Worm (Caenorhabditis elegans) whole organism, late embryonic: Measurements from ENCODE around the gene K02C4.5.
A peak's percentile ranks its signal among the peaks of the same experiment; 100 is the strongest.

ENCODE experiments used
- C38D4.7 ChIP-seq: fragments of 200-800 bp; sonication (Bioruptor generic); optimal IDR thresholded peaks from 2 replicates; lab custom pipeline; 2018; ENCODE audit warnings: mild to moderate bottlenecking, missing genetic modification characterization, moderate library complexity, missing compliant biosample characterization
- K02D7.2 ChIP-seq: sonication (generic microtip); optimal IDR thresholded peaks from 2 replicates; lab custom pipeline; 2017; ENCODE audit warnings: mild to moderate bottlenecking, missing genetic modification characterization, missing compliant biosample characterization
- T23F11.4 ChIP-seq: fragments of 200-800 bp; sonication (Bioruptor generic); optimal IDR thresholded peaks from 2 replicates; lab custom pipeline; 2018; ENCODE audit warnings: mild to moderate bottlenecking, missing genetic modification characterization, missing compliant biosample characterization
- Y22D7AL.16 ChIP-seq: sonication (generic microtip); optimal IDR thresholded peaks from 2 replicates; lab custom pipeline; 2016; ENCODE audit warnings: missing genetic modification characterization, missing compliant biosample characterization
- ceh-14 ChIP-seq: sonication (generic microtip); optimal IDR thresholded peaks from 2 replicates; lab custom pipeline; 2016; ENCODE audit warnings: missing genotype, missing genetic modification characterization, missing compliant biosample characterization
- ceh-22 ChIP-seq: sonication (generic microtip); optimal IDR thresholded peaks from 2 replicates; lab custom pipeline; 2017; ENCODE audit warnings: missing biosample characterization, missing genetic modification characterization
- ceh-30 ChIP-seq: fragments of 150-350 bp; optimal IDR thresholded peaks from 2 replicates; lab custom pipeline; 2014; ENCODE audit warnings: missing biosample characterization, missing genetic modification characterization
- ceh-31 ChIP-seq: sonication (generic microtip); optimal IDR thresholded peaks from 2 replicates; lab custom pipeline; 2016; ENCODE audit warnings: missing genetic modification characterization, missing compliant biosample characterization
- ceh-34 ChIP-seq: sonication (generic microtip); optimal IDR thresholded peaks from 2 replicates; lab custom pipeline; 2016; ENCODE audit warnings: mild to moderate bottlenecking, missing genetic modification characterization, missing compliant biosample characterization
- ceh-45 ChIP-seq: fragments of 200-800 bp; sonication (Bioruptor generic); IDR thresholded peaks from 2 replicates; pipeline ENCODE4 v1.3.6; 2022; ENCODE audit warnings: missing genetic modification reagents, missing genetic modification characterization, missing compliant biosample characterization
- ceh-6 ChIP-seq: fragments of 200-800 bp; sonication (Bioruptor generic); optimal IDR thresholded peaks from 2 replicates; lab custom pipeline; 2018; ENCODE audit warnings: mild to moderate bottlenecking, missing genetic modification characterization, missing compliant biosample characterization
- ceh-9 ChIP-seq: sonication (generic microtip); optimal IDR thresholded peaks from 2 replicates; lab custom pipeline; 2016; ENCODE audit warnings: mild to moderate bottlenecking, missing genetic modification characterization, inconsistent platforms, missing compliant biosample characterization
- che-1 ChIP-seq: sonication (generic microtip); optimal IDR thresholded peaks from 2 replicates; lab custom pipeline; 2016; ENCODE audit warnings: mild to moderate bottlenecking, missing genetic modification characterization, missing compliant biosample characterization
- dve-1 ChIP-seq: sonication (generic microtip); optimal IDR thresholded peaks from 2 replicates; lab custom pipeline; 2017; ENCODE audit warnings: antibody characterized with exemption, mild to moderate bottlenecking, missing genetic modification characterization, missing compliant biosample characterization
- elt-2 ChIP-seq: sonication (generic microtip); optimal IDR thresholded peaks from 2 replicates; lab custom pipeline; 2016; ENCODE audit warnings: missing genetic modification reagents, missing genetic modification characterization, missing compliant biosample characterization
- elt-4 ChIP-seq: sonication (generic microtip); optimal IDR thresholded peaks from 2 replicates; lab custom pipeline; 2016; ENCODE audit warnings: missing genetic modification characterization, missing compliant biosample characterization
- ets-4 ChIP-seq: sonication (generic microtip); optimal IDR thresholded peaks from 2 replicates; lab custom pipeline; 2016; ENCODE audit warnings: missing genetic modification characterization, missing compliant biosample characterization
- fax-1 ChIP-seq: sonication (generic microtip); optimal IDR thresholded peaks from 2 replicates; lab custom pipeline; 2016; ENCODE audit warnings: missing genotype, missing genetic modification characterization, missing compliant biosample characterization
- fkh-6 ChIP-seq: sonication (generic microtip); optimal IDR thresholded peaks from 2 replicates; lab custom pipeline; 2016; ENCODE audit warnings: missing genetic modification characterization, missing compliant biosample characterization
- gmeb-2 ChIP-seq: sonication (generic microtip); optimal IDR thresholded peaks from 2 replicates; lab custom pipeline; 2016; ENCODE audit warnings: missing genetic modification characterization, inconsistent platforms, missing compliant biosample characterization
- hlh-13 ChIP-seq: fragments of 200-800 bp; sonication (Bioruptor generic); optimal IDR thresholded peaks from 2 replicates; lab custom pipeline; 2018; ENCODE audit warnings: mild to moderate bottlenecking, missing genetic modification characterization, missing compliant biosample characterization
- hlh-15 ChIP-seq: sonication (generic microtip); optimal IDR thresholded peaks from 2 replicates; lab custom pipeline; 2016; ENCODE audit warnings: missing genetic modification characterization, missing compliant biosample characterization
- hlh-6 ChIP-seq: sonication (generic microtip); optimal IDR thresholded peaks from 2 replicates; lab custom pipeline; 2016; ENCODE audit warnings: missing genotype, missing genetic modification characterization, missing compliant biosample characterization
- hlh-8 ChIP-seq: sonication (generic microtip); optimal IDR thresholded peaks from 2 replicates; lab custom pipeline; 2016; ENCODE audit warnings: missing genotype, missing genetic modification characterization, missing compliant biosample characterization
- lim-6 ChIP-seq: sonication (generic microtip); optimal IDR thresholded peaks from 2 replicates; lab custom pipeline; 2016; ENCODE audit warnings: missing genetic modification characterization, missing compliant biosample characterization
- mec-3 ChIP-seq: sonication (generic microtip); optimal IDR thresholded peaks from 2 replicates; lab custom pipeline; 2016; ENCODE audit warnings: borderline replicate concordance, missing genetic modification characterization, missing compliant biosample characterization
- nfya-1 ChIP-seq: sonication (generic microtip); optimal IDR thresholded peaks from 2 replicates; lab custom pipeline; 2017; ENCODE audit warnings: missing genetic modification characterization, mild to moderate bottlenecking, missing compliant biosample characterization, antibody characterized with exemption, moderate library complexity
- nhr-11 ChIP-seq: fragments of 150-350 bp; optimal IDR thresholded peaks from 2 replicates; lab custom pipeline; 2014; ENCODE audit warnings: missing biosample characterization, missing genetic modification characterization
- nhr-232 ChIP-seq: sonication (generic microtip); optimal IDR thresholded peaks from 2 replicates; lab custom pipeline; 2016; ENCODE audit warnings: missing genetic modification characterization, missing compliant biosample characterization
- odd-2 ChIP-seq: sonication (generic microtip); optimal IDR thresholded peaks from 2 replicates; lab custom pipeline; 2017; ENCODE audit warnings: antibody characterized with exemption, mild to moderate bottlenecking, missing genetic modification characterization, missing compliant biosample characterization
- pag-3 ChIP-seq: sonication (generic microtip); optimal IDR thresholded peaks from 2 replicates; lab custom pipeline; 2016; ENCODE audit warnings: missing compliant biosample characterization, missing genetic modification characterization, borderline replicate concordance
- pat-9 ChIP-seq: fragments of 200-800 bp; sonication (Bioruptor generic); optimal IDR thresholded peaks from 2 replicates; lab custom pipeline; 2018; ENCODE audit warnings: mild to moderate bottlenecking, missing genetic modification characterization, moderate library complexity, missing compliant biosample characterization
- pax-1 ChIP-seq: fragments of 150-350 bp; optimal IDR thresholded peaks from 2 replicates; lab custom pipeline; 2014; ENCODE audit warnings: missing biosample characterization, missing genetic modification characterization
- pha-2 ChIP-seq: sonication (generic microtip); optimal IDR thresholded peaks from 2 replicates; lab custom pipeline; 2017; ENCODE audit warnings: mild to moderate bottlenecking, missing genetic modification characterization, missing compliant biosample characterization
- pqm-1 ChIP-seq: sonication (generic microtip); optimal IDR thresholded peaks from 2 replicates; lab custom pipeline; 2016; ENCODE audit warnings: missing genetic modification characterization, missing compliant biosample characterization
- pros-1 ChIP-seq: fragments of 150-350 bp; optimal IDR thresholded peaks from 2 replicates; lab custom pipeline; 2014; ENCODE audit warnings: missing biosample characterization, missing genetic modification reagents, missing genetic modification characterization
- sdc-2 ChIP-seq: sonication (generic microtip); optimal IDR thresholded peaks from 2 replicates; lab custom pipeline; 2016; ENCODE audit warnings: missing genotype, missing genetic modification characterization, missing compliant biosample characterization
- sox-2 ChIP-seq: fragments of 200-800 bp; sonication (Bioruptor generic); IDR thresholded peaks from 2 replicates; pipeline ENCODE4 v1.3.6; 2022; ENCODE audit warnings: missing genetic modification reagents, missing genetic modification characterization, missing compliant biosample characterization
- tbx-2 ChIP-seq: sonication (generic microtip); optimal IDR thresholded peaks from 2 replicates; lab custom pipeline; 2016; ENCODE audit warnings: missing genetic modification characterization, missing compliant biosample characterization
- tbx-7 ChIP-seq: sonication (generic microtip); optimal IDR thresholded peaks from 2 replicates; lab custom pipeline; 2016; ENCODE audit warnings: missing genotype, missing genetic modification characterization, missing compliant biosample characterization
- ttx-3 ChIP-seq: sonication (generic microtip); optimal IDR thresholded peaks from 2 replicates; lab custom pipeline; 2016; ENCODE audit warnings: missing genetic modification reagents, missing genetic modification characterization, missing compliant biosample characterization
- unc-3 ChIP-seq, 2 experiments: fragments of 200-800 bp in 1 of 2; sonication (Bioruptor generic) in 1 of 2; sonication (generic microtip) in 1 of 2; conservative IDR thresholded peaks in 1 of 2; optimal IDR thresholded peaks in 1 of 2; 2 replicates each; pipeline versions ENCODE4 v1.3.6 to Lab custom; 2016 to 2022; ENCODE audit warnings: missing compliant biosample characterization in 2 of 2, missing genetic modification characterization in 2 of 2, missing genetic modification reagents in 1 of 2
- unc-86 ChIP-seq: sonication (generic microtip); optimal IDR thresholded peaks from 2 replicates; lab custom pipeline; 2016; ENCODE audit warnings: missing genetic modification characterization, missing compliant biosample characterization
- ztf-16 ChIP-seq: sonication (generic microtip); optimal IDR thresholded peaks from 2 replicates; lab custom pipeline; 2017; ENCODE audit warnings: missing genetic modification characterization, missing compliant biosample characterization

Gene K02C4.5

DNA sequence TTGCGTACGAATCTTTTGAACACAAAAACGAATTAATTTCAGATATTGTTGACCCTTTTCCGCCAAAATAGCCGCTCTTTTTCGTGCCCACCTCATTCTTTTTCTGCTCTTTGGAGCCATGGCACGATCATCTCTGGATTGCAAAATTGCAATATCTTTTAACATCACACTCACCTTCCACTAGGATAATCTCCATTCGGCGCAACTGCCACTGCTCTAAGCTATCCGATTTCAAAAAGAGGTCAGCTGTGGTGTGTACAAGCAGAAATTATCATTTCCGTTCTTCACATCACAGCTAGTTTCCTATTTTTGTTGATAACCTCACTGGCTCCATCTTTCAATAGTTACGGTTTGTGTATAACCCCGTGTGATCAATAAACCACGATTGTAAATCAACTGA, 48.4 kb downstream of the K02C4.5 start:
- TF ChIP-seq unc-86 (tag; lab: Kevin White, UChicago) = no peak
- no peak for TF ChIP-seq Y22D7AL.16 (tag; lab: Kevin White, UChicago)
- TF ChIP-seq ceh-34 = peak; percentile 41
- no peak for TF ChIP-seq ceh-31 (tag; lab: Kevin White, UChicago)
- TF ChIP-seq elt-2 (tag; lab: Kevin White, UChicago) = no peak
- TF ChIP-seq pqm-1 (tag; lab: Kevin White, UChicago) = no peak
- TF ChIP-seq, all 69 proteins: peak for 1

DNA sequence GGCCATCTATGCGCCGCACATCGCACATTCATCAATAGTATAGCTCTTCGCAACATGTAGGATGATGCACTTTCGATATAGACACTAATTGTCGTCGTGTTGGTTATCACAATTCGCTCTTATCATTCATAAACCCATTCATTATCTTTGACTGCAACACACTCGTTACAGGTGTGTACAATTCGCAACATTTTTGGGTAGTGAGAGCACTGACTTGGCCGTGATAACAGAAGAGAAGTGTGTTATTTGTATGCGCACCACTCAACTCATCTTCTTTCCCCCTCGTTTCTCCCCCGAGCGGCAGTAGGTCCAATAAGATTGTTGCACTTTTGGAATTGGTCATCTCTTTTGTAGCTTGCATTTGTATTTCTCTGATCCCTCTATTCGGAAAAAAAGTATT, 49.1 kb downstream of the K02C4.5 start:
- TF ChIP-seq ceh-22 = peak; percentile 64
- no peak for TF ChIP-seq pha-2 (tag; lab: Kevin White, UChicago)
- no peak for TF ChIP-seq pax-1 (tag; lab: Kevin White, UChicago)
- TF ChIP-seq elt-2 (tag; lab: Kevin White, UChicago) = peak; percentile 96
- TF ChIP-seq tbx-2 = peak; percentile 8
- no peak for TF ChIP-seq unc-3 (GFP tag; conservative IDR thresholded peaks at IDR 0.05; lab: Robert Waterston, UW)
- no peak for TF ChIP-seq unc-3 (tag; optimal IDR thresholded peaks at IDR 0.05; lab: Kevin White, UChicago)
- no peak for TF ChIP-seq K02D7.2 (tag; lab: Kevin White, UChicago)

DNA sequence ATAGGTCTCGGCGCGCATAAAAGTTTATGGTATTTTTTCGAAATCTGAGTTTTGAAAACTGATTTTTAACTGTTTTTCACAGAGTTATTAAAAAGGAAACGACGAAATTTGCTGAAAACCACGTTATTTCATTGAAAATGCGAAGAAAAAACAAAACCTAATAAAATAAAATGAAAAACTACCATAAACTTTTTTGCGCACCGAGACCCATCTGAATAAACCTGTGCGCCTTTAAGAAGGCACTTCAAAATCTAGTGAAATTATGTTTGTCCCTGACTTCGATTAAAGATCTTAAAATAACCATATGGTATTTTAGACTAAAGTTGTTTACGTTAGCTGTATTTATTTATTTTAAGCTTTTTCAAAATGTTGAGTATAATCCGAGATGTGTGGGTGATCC, 49.6 kb downstream of the K02C4.5 start:
- TF ChIP-seq hlh-6 (tag; lab: Kevin White, UChicago) (no peak), elt-2 (tag; lab: Kevin White, UChicago) (no peak), dve-1 (tag; lab: Kevin White, UChicago) (no peak), ceh-9 (tag; lab: Kevin White, UChicago) (no peak), pqm-1 (tag; lab: Kevin White, UChicago) (no peak), tbx-7 (tag; lab: Kevin White, UChicago) (no peak), fax-1 (tag; lab: Kevin White, UChicago) (no peak), lim-6 (tag; lab: Kevin White, UChicago) (no peak), nhr-11 (no peak), Y22D7AL.16 (tag; lab: Kevin White, UChicago) (no peak), tbx-2 (no peak), ceh-14 (no peak), nfya-1 (tag; lab: Kevin White, UChicago) (no peak), ceh-45 (GFP tag; lab: Robert Waterston, UW) (no peak)
- TF ChIP-seq, all 69 proteins: peak for 0

- TF ChIP-seq pros-1 (tag; lab: Kevin White, UChicago) (peak; percentile 52), che-1 (tag; lab: Kevin White, UChicago) (peak; percentile 57), sox-2 (GFP tag; lab: Robert Waterston, UW) (no peak), hlh-13 (GFP tag; lab: Kevin White, UChicago) (no peak), C38D4.7 (GFP tag; lab: Kevin White, UChicago) (peak; percentile 28), ets-4 (no peak), pag-3 (no peak), nhr-11 (no peak), pqm-1 (tag; lab: Kevin White, UChicago) (peak; percentile 38), mec-3 (tag; lab: Kevin White, UChicago) (peak; percentile 43), gmeb-2 (tag; lab: Kevin White, UChicago) (no peak), lim-6 (tag; lab: Kevin White, UChicago) (no peak), ceh-6 (GFP tag; lab: Kevin White, UChicago) (no peak), nfya-1 (tag; lab: Kevin White, UChicago) (peak; percentile 67), pha-2 (tag; lab: Kevin White, UChicago) (peak; percentile 1), ceh-22 (no peak), nhr-232 (tag; lab: Kevin White, UChicago) (peak; percentile 39), ztf-16 (no peak), pat-9 (tag; lab: Kevin White, UChicago) (no peak), odd-2 (tag; lab: Kevin White, UChicago) (no peak), ceh-30 (tag; lab: Kevin White, UChicago) (no peak), T23F11.4 (GFP tag; lab: Kevin White, UChicago) (peak; percentile 57), ttx-3 (tag; lab: Kevin White, UChicago) (peak; percentile 17), Y22D7AL.16 (tag; lab: Kevin White, UChicago) (no peak), hlh-15 (tag; lab: Kevin White, UChicago) (no peak), fkh-6 (tag; lab: Kevin White, UChicago) (peak; percentile 43), hlh-8 (tag; lab: Kevin White, UChicago) (peak; percentile 12), sdc-2 (tag; lab: Kevin White, UChicago) (peak; percentile 72), elt-4 (tag; lab: Kevin White, UChicago) (no peak), hlh-6 (tag; lab: Kevin White, UChicago) (peak; percentile 72)
Measured at ce11 chrII:8128273-8129039, 50.2 kb downstream of the K02C4.5 start.
